Worm (Caenorhabditis elegans) whole organism, young adult: Measurements from ENCODE around the gene gnrr-2.

Experiments
- B0035.1 ChIP-seq: sonication (generic microtip); optimal IDR thresholded peaks from 2 replicates; lab custom pipeline; 2016; ENCODE audit warnings: missing genetic modification characterization, mild to moderate bottlenecking, missing compliant biosample characterization, missing genotype, missing genetic modification reagents
- K11D2.4 ChIP-seq: fragments of 200-800 bp; sonication (Bioruptor generic); IDR thresholded peaks from 2 replicates; pipeline ENCODE4 v1.3.6; 2022; ENCODE audit warnings: missing genetic modification reagents, missing genetic modification characterization, missing compliant biosample characterization
- ceh-79 ChIP-seq: sonication (generic microtip); optimal IDR thresholded peaks from 2 replicates; lab custom pipeline; 2017; ENCODE audit warnings: mild to moderate bottlenecking, missing genetic modification characterization, missing compliant biosample characterization
- die-1 ChIP-seq: sonication (generic microtip); optimal IDR thresholded peaks from 2 replicates; lab custom pipeline; 2016; ENCODE audit warnings: missing genotype, mild to moderate bottlenecking, missing genetic modification characterization, missing compliant biosample characterization
- him-1 ChIP-seq: sonication (generic microtip); optimal IDR thresholded peaks from 2 replicates; lab custom pipeline; 2016; ENCODE audit warnings: missing genotype, missing genetic modification reagents, missing genetic modification characterization, missing compliant biosample characterization
- lag-1 ChIP-seq: fragments of 200-800 bp; sonication (Bioruptor generic); IDR thresholded peaks from 2 replicates; pipeline ENCODE4 v1.3.6; 2022; ENCODE audit warnings: missing genetic modification reagents, missing genetic modification characterization, missing compliant biosample characterization
- madf-3 ChIP-seq: fragments of 200-800 bp; sonication (Bioruptor generic); IDR thresholded peaks from 2 replicates; pipeline ENCODE4 v1.3.6; 2022; ENCODE audit warnings: missing genetic modification reagents, missing genetic modification characterization, missing compliant biosample characterization
- madf-6 ChIP-seq: fragments of 200-800 bp; sonication (Bioruptor generic); IDR thresholded peaks from 2 replicates; pipeline ENCODE4 v1.3.6; 2022; ENCODE audit warnings: missing genetic modification reagents, missing genetic modification characterization, missing compliant biosample characterization
- tlf-1 ChIP-seq: fragments of 200-800 bp; sonication (Bioruptor generic); optimal IDR thresholded peaks from 2 replicates; lab custom pipeline; 2018; ENCODE audit warnings: mild to moderate bottlenecking, missing genetic modification characterization, missing compliant biosample characterization
- unc-130 ChIP-seq: sonication (generic microtip); optimal IDR thresholded peaks from 2 replicates; lab custom pipeline; 2016; ENCODE audit warnings: missing genetic modification reagents, missing genetic modification characterization, missing compliant biosample characterization
- unc-62 ChIP-seq: fragments of 150-350 bp; optimal IDR thresholded peaks from 2 replicates; lab custom pipeline; 2014; ENCODE audit warnings: missing biosample characterization, missing genetic modification reagents, missing genetic modification characterization
- ztf-28 ChIP-seq: fragments of 200-800 bp; sonication (Bioruptor generic); IDR thresholded peaks from 2 replicates; pipeline ENCODE4 v1.3.6; 2022; ENCODE audit warnings: missing genetic modification reagents, missing genetic modification characterization, missing compliant biosample characterization

DNA sequence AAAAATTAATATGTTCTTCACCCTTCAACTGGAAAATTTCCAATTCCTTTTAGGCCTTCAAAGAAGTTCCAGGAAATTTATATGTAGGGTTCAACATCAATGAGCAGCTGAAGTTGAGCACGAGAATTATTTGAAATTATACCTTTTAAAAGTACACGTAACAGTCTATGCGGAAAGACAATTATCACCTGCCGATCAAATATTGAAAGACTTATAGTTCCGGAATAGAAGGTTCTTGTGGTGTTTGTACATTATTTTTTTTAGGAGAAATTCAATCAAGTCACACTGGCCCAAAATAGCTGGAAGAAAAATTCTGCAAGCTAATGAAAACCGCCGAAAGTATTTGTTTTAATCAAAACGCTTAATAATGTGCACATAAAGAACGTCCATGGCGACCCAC lies 28.6 kb upstream of the gnrr-2 start:
- no peak for TF ChIP-seq madf-6 (GFP tag; lab: Robert Waterston, UW)
- TF ChIP-seq ztf-28 (GFP tag; lab: Robert Waterston, UW) = no peak
- TF ChIP-seq madf-3 (GFP tag; lab: Robert Waterston, UW) = no peak
- TF ChIP-seq die-1 (tag; lab: Kevin White, UChicago) = no peak
- TF ChIP-seq tlf-1 (GFP tag; lab: Kevin White, UChicago) = no peak
- TF ChIP-seq B0035.1 (tag; lab: Kevin White, UChicago) = no peak
- no peak for TF ChIP-seq unc-130 (GFP tag; lab: Kevin White, UChicago)
- no peak for TF ChIP-seq lag-1 (GFP tag; lab: Robert Waterston, UW)
- no peak for TF ChIP-seq ceh-79 (tag; lab: Kevin White, UChicago)
- TF ChIP-seq K11D2.4 (GFP tag; lab: Robert Waterston, UW) = no peak
- no peak for TF ChIP-seq unc-62 (GFP tag; lab: Kevin White, UChicago)
- no peak for TF ChIP-seq him-1 (tag; lab: Kevin White, UChicago)
